Fruit fly (Drosophila melanogaster): Measurements from ENCODE around the gene SamDC.

The SamDC gene

DNA sequence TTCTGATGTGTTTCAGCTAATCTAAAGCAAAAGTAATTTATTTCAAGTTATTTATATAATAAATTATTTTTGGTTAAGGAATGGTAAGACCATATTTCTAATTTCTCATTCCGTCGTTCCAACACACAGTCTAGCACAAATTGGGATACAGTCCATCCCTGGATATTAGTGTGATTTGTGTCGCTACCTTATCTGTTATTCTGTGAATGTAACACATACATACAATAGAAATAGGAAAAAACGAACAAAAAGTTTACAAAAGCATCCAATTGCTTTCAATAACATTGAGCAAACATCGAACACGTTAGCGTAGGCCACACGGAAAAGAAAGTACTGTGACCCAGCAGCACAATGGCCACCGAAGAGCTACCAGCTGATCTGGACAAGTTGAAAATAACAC lies 27.3 kb downstream of the SamDC start, which contains the start of gene CG5056:
TSS of gene CG5056 (plus strand) at position 168 of the 400 bp plus-strand sequence.
- TF ChIP-seq CG9948 (tag; optimal IDR thresholded peaks at IDR 0.05) (peak; percentile 30), CG32121 (GFP tag; IDR thresholded peaks at IDR 0.05) (peak; percentile 41; the same call in 1 of the 2 replicates), CG10348 (GFP tag; IDR thresholded peaks at IDR 0.05) (no peak), D1 (tag; optimal IDR thresholded peaks at IDR 0.05) (no peak), gl (tag; optimal IDR thresholded peaks at IDR 0.05) (peak; percentile 57), Pif1B (GFP tag; optimal IDR thresholded peaks at IDR 0.05) (no peak), CG4496 (GFP tag; IDR thresholded peaks at IDR 0.05) (no peak), CG13204 (GFP tag; optimal IDR thresholded peaks at IDR 0.05) (no peak), rn (GFP tag; IDR thresholded peaks at IDR 0.05) (no peak), Ets98B (GFP tag; IDR thresholded peaks at IDR 0.05) (peak; percentile 29; the same call in 1 of the 2 replicates), Snoo (tag; optimal IDR thresholded peaks at IDR 0.05) (peak; percentile 2), CG14655 (GFP tag; optimal IDR thresholded peaks at IDR 0.05) (no peak), CG17806 (tag; optimal IDR thresholded peaks at IDR 0.05) (peak; percentile 6), CG8159 (tag; optimal IDR thresholded peaks at IDR 0.05) (no peak), CG12605 (GFP tag; IDR thresholded peaks at IDR 0.05) (peak; percentile 11; the same call in 1 of the 2 replicates), EcR (GFP tag; optimal IDR thresholded peaks at IDR 0.05) (no peak), fd96Ca (GFP tag; IDR thresholded peaks at IDR 0.05) (no peak), CG34367 (tag; optimal IDR thresholded peaks at IDR 0.05) (peak; percentile 32), CG15710 (tag; optimal IDR thresholded peaks at IDR 0.05) (peak; percentile 40), Pif1A (GFP tag; optimal IDR thresholded peaks at IDR 0.05) (no peak), CG8301 (tag; optimal IDR thresholded peaks at IDR 0.05) (no peak)

dm6 chr2L:10372297-10372696 lies 33.0 kb downstream of the SamDC start:
- TF ChIP-seq CG13204 (GFP tag; optimal IDR thresholded peaks at IDR 0.05), result no peak
- TF ChIP-seq CG34367 (tag; optimal IDR thresholded peaks at IDR 0.05), result no peak
- TF ChIP-seq CG4496 (GFP tag; IDR thresholded peaks at IDR 0.05), result no peak
- no peak for TF ChIP-seq CG14655 (GFP tag; optimal IDR thresholded peaks at IDR 0.05)
- no peak for TF ChIP-seq CG15710 (tag; optimal IDR thresholded peaks at IDR 0.05)
- TF ChIP-seq CG12605 (GFP tag; IDR thresholded peaks at IDR 0.05), result no peak
- TF ChIP-seq rn (GFP tag; IDR thresholded peaks at IDR 0.05), result no peak
- no peak for TF ChIP-seq fd96Ca (GFP tag; IDR thresholded peaks at IDR 0.05)
- TF ChIP-seq CG17806 (tag; optimal IDR thresholded peaks at IDR 0.05), result no peak
- TF ChIP-seq D1 (tag; optimal IDR thresholded peaks at IDR 0.05), result no peak
- no peak for TF ChIP-seq gl (tag; optimal IDR thresholded peaks at IDR 0.05)
- TF ChIP-seq Pif1A (GFP tag; optimal IDR thresholded peaks at IDR 0.05), result no peak

- no peak for TF ChIP-seq CG13204 (GFP tag; optimal IDR thresholded peaks at IDR 0.05)
- no peak for TF ChIP-seq Pif1A (GFP tag; optimal IDR thresholded peaks at IDR 0.05)
- no peak for TF ChIP-seq D1 (tag; optimal IDR thresholded peaks at IDR 0.05)
- TF ChIP-seq Ets98B (GFP tag; IDR thresholded peaks at IDR 0.05), result no peak
- TF ChIP-seq Snoo (tag; optimal IDR thresholded peaks at IDR 0.05), result no peak
- no peak for TF ChIP-seq rn (GFP tag; IDR thresholded peaks at IDR 0.05)
- TF ChIP-seq Pif1B (GFP tag; optimal IDR thresholded peaks at IDR 0.05), result no peak
- no peak for TF ChIP-seq gl (tag; optimal IDR thresholded peaks at IDR 0.05)
- no peak for TF ChIP-seq EcR (GFP tag; optimal IDR thresholded peaks at IDR 0.05)
- no peak for TF ChIP-seq CG8159 (tag; optimal IDR thresholded peaks at IDR 0.05)
- no peak for TF ChIP-seq CG32121 (GFP tag; IDR thresholded peaks at IDR 0.05)
- TF ChIP-seq CG10348 (GFP tag; IDR thresholded peaks at IDR 0.05), result no peak
- no peak for TF ChIP-seq CG17806 (tag; optimal IDR thresholded peaks at IDR 0.05)
- TF ChIP-seq CG15710 (tag; optimal IDR thresholded peaks at IDR 0.05), result no peak
- TF ChIP-seq CG14655 (GFP tag; optimal IDR thresholded peaks at IDR 0.05), result no peak
- no peak for TF ChIP-seq fd96Ca (GFP tag; IDR thresholded peaks at IDR 0.05)
- TF ChIP-seq CG9948 (tag; optimal IDR thresholded peaks at IDR 0.05), result no peak
- TF ChIP-seq CG4496 (GFP tag; IDR thresholded peaks at IDR 0.05), result no peak
Observed at dm6 chr2L:10373605-10374269, 34.5 kb downstream of the SamDC start, which contains the start of gene rho-5. TSS of gene rho-5 (minus strand) at chr2L:10373900.

DNA sequence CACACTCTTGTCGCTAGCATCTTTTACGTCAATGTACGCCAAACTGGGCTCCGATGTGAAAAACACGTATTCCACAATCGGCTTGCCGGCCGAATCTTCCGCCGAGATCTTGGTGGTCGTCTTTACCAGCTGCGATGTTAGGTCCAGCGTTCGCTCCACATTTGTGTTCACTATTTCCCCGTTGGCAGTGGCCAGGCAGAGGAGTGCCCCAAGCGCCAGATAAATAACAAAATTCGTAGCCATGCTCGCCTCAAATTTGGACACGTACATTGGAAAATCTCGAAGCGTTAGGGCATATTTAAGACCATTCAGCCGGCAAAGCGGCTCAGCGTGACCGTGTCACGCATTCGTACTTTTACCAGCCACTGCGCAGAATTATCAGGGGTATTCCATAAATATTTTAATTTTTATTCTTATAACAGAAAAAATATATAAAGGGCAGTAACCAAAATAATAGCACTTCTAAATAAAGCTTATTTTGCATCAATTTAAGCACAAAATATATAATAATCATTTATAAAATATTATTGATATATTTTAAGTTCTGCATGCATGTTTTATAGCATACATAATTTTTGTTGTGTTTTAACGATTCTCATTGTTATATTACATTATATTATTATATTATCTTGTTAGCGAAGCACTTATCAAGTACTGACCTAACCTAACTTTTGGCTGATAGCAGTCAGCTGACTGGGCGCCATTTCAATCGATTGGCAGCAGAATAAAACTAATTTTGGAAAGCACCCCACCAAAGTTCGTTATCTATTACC lies 36.4 kb downstream of the SamDC start, which contains the start of the genes CG33303 and dpr19:
TSS of gene CG33303 (minus strand) at position 294 of the 773 bp plus-strand sequence.
TSS of gene dpr19 (plus strand) at position 705 of the 773 bp plus-strand sequence.
- TF ChIP-seq D1 (tag; optimal IDR thresholded peaks at IDR 0.05), result peak; percentile 70
- TF ChIP-seq CG9948 (tag; optimal IDR thresholded peaks at IDR 0.05), result peak; percentile 44
- peak; percentile 48 for TF ChIP-seq CG17806 (tag; optimal IDR thresholded peaks at IDR 0.05)
- no peak for TF ChIP-seq CG14655 (GFP tag; optimal IDR thresholded peaks at IDR 0.05)
- TF ChIP-seq CG4496 (GFP tag; IDR thresholded peaks at IDR 0.05), result peak; percentile 44; the same call in 1 of the 3 replicates
- no peak for TF ChIP-seq CG10348 (GFP tag; IDR thresholded peaks at IDR 0.05)
- TF ChIP-seq Ets98B (GFP tag; IDR thresholded peaks at IDR 0.05), result peak; percentile 50; the same call in 1 of the 2 replicates
- TF ChIP-seq CG34367 (tag; optimal IDR thresholded peaks at IDR 0.05), result peak; percentile 25
- TF ChIP-seq CG12605 (GFP tag; IDR thresholded peaks at IDR 0.05), result no peak
- no peak for TF ChIP-seq Pif1A (GFP tag; optimal IDR thresholded peaks at IDR 0.05)
- TF ChIP-seq rn (GFP tag; IDR thresholded peaks at IDR 0.05), result no peak
- TF ChIP-seq CG8301 (tag; optimal IDR thresholded peaks at IDR 0.05), result peak; percentile 44
- peak; percentile 56 for TF ChIP-seq CG8159 (tag; optimal IDR thresholded peaks at IDR 0.05)
- TF ChIP-seq CG32121 (GFP tag; IDR thresholded peaks at IDR 0.05), result peak; percentile 41
- TF ChIP-seq Pif1B (GFP tag; optimal IDR thresholded peaks at IDR 0.05), result no peak
- TF ChIP-seq gl (tag; optimal IDR thresholded peaks at IDR 0.05), result no peak
- TF ChIP-seq Snoo (tag; optimal IDR thresholded peaks at IDR 0.05), result peak; percentile 43
- TF ChIP-seq CG15710 (tag; optimal IDR thresholded peaks at IDR 0.05), result peak; percentile 57
- no peak for TF ChIP-seq EcR (GFP tag; optimal IDR thresholded peaks at IDR 0.05)
- TF ChIP-seq CG13204 (GFP tag; optimal IDR thresholded peaks at IDR 0.05), result no peak
- TF ChIP-seq fd96Ca (GFP tag; IDR thresholded peaks at IDR 0.05), result no peak

Data from whole organism, pupa.